Fruit fly (Drosophila melanogaster) whole organism, adult: ENCODE data around the gene CG15252.

Experiments used
- CG11617 ChIP-seq: fragments of 200-800 bp; sonication (Bioruptor generic); optimal IDR thresholded peaks from 2 replicates; lab custom pipeline; 2017; ENCODE audit warnings: mild to moderate bottlenecking, missing biosample characterization, missing genetic modification reagents, missing genetic modification characterization
- CG12768 ChIP-seq: fragments of 200-800 bp; sonication (Bioruptor generic); optimal IDR thresholded peaks from 2 replicates; lab custom pipeline; 2017; ENCODE audit warnings: missing biosample characterization, missing genetic modification characterization, mild to moderate bottlenecking, moderate library complexity, missing genetic modification reagents
- CG14711 ChIP-seq: fragments of 200-800 bp; sonication (Bioruptor generic); optimal IDR thresholded peaks from 2 replicates; lab custom pipeline; 2018; ENCODE audit warnings: missing biosample characterization, mild to moderate bottlenecking, missing genetic modification characterization, moderate library complexity
- CG1620 ChIP-seq: fragments of 200-800 bp; sonication (Bioruptor generic); optimal IDR thresholded peaks from 2 replicates; lab custom pipeline; 2016; ENCODE audit warnings: missing biosample characterization, missing genetic modification characterization
- CG33017 ChIP-seq: fragments of 200-800 bp; sonication (Bioruptor generic); optimal IDR thresholded peaks from 2 replicates; lab custom pipeline; 2018; ENCODE audit warnings: missing biosample characterization, mild to moderate bottlenecking, missing genetic modification characterization, moderate library complexity
- CG5204 ChIP-seq: fragments of 200-800 bp; sonication (Bioruptor generic); optimal IDR thresholded peaks from 2 replicates; lab custom pipeline; 2016; ENCODE audit warnings: missing biosample characterization, missing genetic modification characterization
- CG7045 ChIP-seq: fragments of 200-800 bp; sonication (Bioruptor generic); optimal IDR thresholded peaks from 2 replicates; lab custom pipeline; 2017; ENCODE audit warnings: missing biosample characterization, mild to moderate bottlenecking, missing genetic modification characterization
- CG7101 ChIP-seq: fragments of 200-800 bp; sonication (Bioruptor generic); optimal IDR thresholded peaks from 2 replicates; lab custom pipeline; 2018; ENCODE audit warnings: missing biosample characterization, mild to moderate bottlenecking, missing genetic modification characterization, moderate library complexity
- Clk ChIP-seq: fragments of 200-800 bp; sonication (Bioruptor generic); optimal IDR thresholded peaks from 2 replicates; lab custom pipeline; 2017; ENCODE audit warnings: missing biosample characterization, missing genetic modification characterization
- Crg-1 ChIP-seq: fragments of 200-800 bp; sonication (Bioruptor generic); optimal IDR thresholded peaks from 2 replicates; lab custom pipeline; 2016; ENCODE audit warnings: missing biosample characterization, missing genetic modification characterization
- Hr96 ChIP-seq: fragments of 200-800 bp; sonication (Bioruptor generic); optimal IDR thresholded peaks from 2 replicates; lab custom pipeline; 2016; ENCODE audit warnings: missing biosample characterization, missing genetic modification characterization
- Mnt ChIP-seq: fragments of 200-800 bp; sonication (Bioruptor generic); optimal IDR thresholded peaks from 2 replicates; lab custom pipeline; 2016; ENCODE audit warnings: missing biosample characterization, mild to moderate bottlenecking, missing genetic modification characterization
- bab1 ChIP-seq: fragments of 200-800 bp; sonication (Bioruptor generic); optimal IDR thresholded peaks from 3 replicates; lab custom pipeline; 2019; ENCODE audit warnings: missing biosample characterization, mild to moderate bottlenecking, missing genetic modification characterization, moderate library complexity
- cic ChIP-seq: fragments of 200-800 bp; sonication (Bioruptor generic); optimal IDR thresholded peaks from 2 replicates; lab custom pipeline; 2017; ENCODE audit warnings: missing biosample characterization, mild to moderate bottlenecking, missing genetic modification characterization, moderate library complexity
- cnc ChIP-seq, 2 experiments: fragments of >200 bp; optimal IDR thresholded peaks; 2 replicates each; lab custom pipeline; 2017
- kay ChIP-seq: fragments of 200-800 bp; sonication (Bioruptor generic); peaks from one replicate; lab custom pipeline; 2016; ENCODE audit warnings: missing biosample characterization, missing genetic modification characterization, borderline replicate concordance
- ovo ChIP-seq: fragments of 200-800 bp; sonication (Bioruptor generic); optimal IDR thresholded peaks from 2 replicates; lab custom pipeline; 2016; ENCODE audit warnings: missing biosample characterization, missing genetic modification characterization
- pad ChIP-seq: fragments of 200-800 bp; sonication (Bioruptor generic); optimal IDR thresholded peaks from 3 replicates; lab custom pipeline; 2017; ENCODE audit warnings: missing biosample characterization, missing genetic modification characterization, mild to moderate bottlenecking, moderate library complexity, missing genetic modification reagents
- tj ChIP-seq: fragments of 200-800 bp; sonication (Bioruptor generic); optimal IDR thresholded peaks from 3 replicates; lab custom pipeline; 2017; ENCODE audit warnings: missing biosample characterization, mild to moderate bottlenecking, missing genetic modification characterization, moderate library complexity
- toe ChIP-seq: fragments of 200-800 bp; sonication (Bioruptor generic); optimal IDR thresholded peaks from 2 replicates; lab custom pipeline; 2016; ENCODE audit warnings: missing biosample characterization, missing genetic modification characterization

CG15252 gene

DNA sequence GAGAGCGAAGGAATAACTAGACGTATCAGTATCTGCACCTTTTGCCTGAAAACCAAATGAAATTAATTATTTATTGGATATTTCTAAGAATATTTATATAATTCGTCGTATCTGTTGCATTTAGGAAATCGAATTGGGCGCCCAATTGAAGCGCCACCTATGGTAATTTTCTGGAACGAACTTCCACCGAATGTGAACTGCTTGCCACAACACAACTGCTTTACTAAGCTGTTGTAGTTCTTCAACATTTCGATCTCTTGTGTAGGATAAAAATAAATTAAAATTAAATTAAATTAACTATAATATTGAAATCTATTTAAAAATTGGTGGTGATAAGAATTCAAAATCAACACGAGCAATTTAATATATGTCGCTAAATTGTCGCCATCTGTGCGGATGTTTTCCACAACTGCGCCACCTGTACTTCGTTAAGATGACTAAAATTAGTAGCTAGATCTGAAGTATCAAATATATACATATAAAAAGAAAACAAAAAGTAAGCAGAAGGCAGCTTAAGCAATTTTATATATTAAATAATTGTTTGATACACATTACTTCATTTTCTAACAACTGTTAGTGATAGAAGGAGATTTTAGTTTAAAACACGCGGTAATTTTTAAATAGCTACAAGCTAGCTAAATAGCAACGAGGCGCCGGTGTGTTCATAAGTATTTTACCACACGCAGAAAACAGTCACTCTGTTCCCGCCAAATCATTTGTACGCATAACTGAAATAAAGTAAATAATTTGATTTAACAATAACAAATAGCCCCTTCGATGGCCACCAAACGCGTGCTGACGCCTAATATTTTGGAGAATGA is 29.6 kb upstream of the CG15252 start, which contains the start of gene Dna2:
Gene Dna2, plus strand, starts transcription at position 688 of the 821 bp plus-strand sequence.
- no peak for TF ChIP-seq CG7045 (GFP tag; lab: Kevin White, UChicago)
- peak; percentile 0 for TF ChIP-seq pad (GFP tag; lab: Kevin White, UChicago)
- TF ChIP-seq Hr96 = peak; percentile 18
- no peak for TF ChIP-seq cnc (optimal IDR thresholded peaks at IDR 0.05; lab: Kevin White, UChicago)
- no peak for TF ChIP-seq CG14711 (tag; lab: Kevin White, UChicago)
- no peak for TF ChIP-seq bab1 (GFP tag; lab: Kevin White, UChicago)
- no peak for TF ChIP-seq CG11617 (GFP tag; lab: Kevin White, UChicago)
- TF ChIP-seq kay = no peak
- peak; percentile 12 for TF ChIP-seq Crg-1

dm6 chrX:10008576-10009260 is 28.4 kb upstream of the CG15252 start, which contains the start of gene CG33557:
Gene CG33557 (plus strand): TSS chrX:10009210.
- TF ChIP-seq pad (GFP tag; lab: Kevin White, UChicago) (no peak), bab1 (GFP tag; lab: Kevin White, UChicago) (no peak), tj (GFP tag; lab: Kevin White, UChicago) (no peak), ovo (no peak), toe (no peak), Hr96 (no peak), CG7101 (no peak), CG12768 (no peak), CG14711 (tag; lab: Kevin White, UChicago) (no peak), CG33017 (no peak), Crg-1 (no peak), CG5204 (GFP tag; lab: Kevin White, UChicago) (no peak), cnc (optimal IDR thresholded peaks at IDR 0.05; lab: Kevin White, UChicago) (no peak), kay (no peak), Clk (GFP tag; lab: Kevin White, UChicago) (no peak), CG11617 (GFP tag; lab: Kevin White, UChicago) (no peak), CG7045 (GFP tag; lab: Kevin White, UChicago) (no peak), Mnt (no peak), cic (GFP tag; lab: Kevin White, UChicago) (no peak)

DNA sequence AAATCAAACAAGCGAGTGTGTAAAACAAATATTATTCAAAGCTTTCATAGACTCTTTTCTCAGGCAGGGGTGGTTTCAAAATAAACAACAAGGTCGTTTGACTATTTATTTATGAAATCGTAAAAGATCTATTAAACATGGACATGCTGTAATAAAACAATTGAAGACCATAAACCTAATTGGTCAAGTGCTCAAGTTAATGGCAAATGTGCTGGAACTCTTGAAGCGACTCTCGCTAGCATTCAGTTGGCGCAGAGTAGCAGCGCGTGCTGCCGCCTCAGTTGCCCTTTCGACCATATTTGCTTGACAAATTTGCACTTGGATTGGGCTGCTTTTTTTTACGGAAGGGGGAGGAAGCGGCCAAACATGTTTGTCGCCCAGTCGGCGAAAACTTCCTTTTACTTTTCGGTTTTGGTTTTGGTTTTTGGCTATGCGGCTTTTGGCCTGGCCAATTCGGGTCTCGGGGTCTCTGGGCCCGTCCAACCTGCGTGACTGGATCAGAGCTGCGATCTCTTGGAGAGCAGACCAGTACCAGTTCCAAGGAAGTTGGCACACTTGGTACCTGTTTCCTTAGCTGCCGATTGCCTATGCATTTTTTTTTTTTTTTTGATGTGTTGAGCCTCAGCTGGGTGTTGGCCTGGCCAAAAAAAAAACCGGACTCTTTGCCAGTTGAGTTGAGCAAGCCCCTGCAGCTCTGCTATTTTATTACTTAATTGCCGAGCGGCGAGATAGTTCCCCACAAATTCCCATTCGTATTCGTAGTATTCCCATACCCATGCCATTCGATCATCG is 13.3 kb upstream of the CG15252 start:
- no peak for TF ChIP-seq cnc (optimal IDR thresholded peaks at IDR 0.05; lab: Kevin White, UChicago)
- TF ChIP-seq CG11617 (GFP tag; lab: Kevin White, UChicago) = no peak

dm6 chrX:9992934-9993333 is 12.6 kb upstream of the CG15252 start:
- TF ChIP-seq Clk (GFP tag; lab: Kevin White, UChicago) (no peak), tj (GFP tag; lab: Kevin White, UChicago) (no peak), pad (GFP tag; lab: Kevin White, UChicago) (no peak), CG14711 (tag; lab: Kevin White, UChicago) (no peak), CG7101 (no peak), CG7045 (GFP tag; lab: Kevin White, UChicago) (no peak), Mnt (no peak), kay (no peak), cic (GFP tag; lab: Kevin White, UChicago) (no peak), Hr96 (no peak), ovo (no peak)

DNA sequence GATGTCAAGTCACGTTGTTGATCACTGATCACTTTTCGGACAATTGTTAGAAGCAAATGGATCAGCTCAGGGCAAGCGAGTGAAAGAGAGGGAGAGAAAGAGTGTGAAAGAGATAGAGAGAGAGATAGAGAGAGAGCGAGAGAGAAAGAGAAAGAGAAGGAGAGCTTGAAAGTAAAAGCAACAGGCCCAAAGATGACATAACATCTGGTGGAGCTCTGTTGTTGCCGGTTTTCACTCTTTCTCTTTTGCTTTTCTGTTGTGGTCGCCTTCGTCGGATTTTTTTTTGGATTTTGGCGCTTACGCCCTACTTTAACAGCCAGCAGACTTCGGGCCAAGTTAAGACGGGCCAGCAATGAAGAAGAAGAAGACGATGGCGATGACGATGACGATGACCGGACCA is 10.6 kb upstream of the CG15252 start:
- no peak for TF ChIP-seq bab1 (GFP tag; lab: Kevin White, UChicago)

- TF ChIP-seq kay = no peak
- TF ChIP-seq Crg-1 = no peak
- TF ChIP-seq CG33017 = no peak
- no peak for TF ChIP-seq CG7045 (GFP tag; lab: Kevin White, UChicago)
- no peak for TF ChIP-seq pad (GFP tag; lab: Kevin White, UChicago)
- no peak for TF ChIP-seq CG1620 (GFP tag; lab: Kevin White, UChicago)
- no peak for TF ChIP-seq CG14711 (tag; lab: Kevin White, UChicago)
- TF ChIP-seq Hr96 = no peak
- TF ChIP-seq toe = no peak
- no peak for TF ChIP-seq cic (GFP tag; lab: Kevin White, UChicago)
- TF ChIP-seq CG12768 = no peak
- no peak for TF ChIP-seq CG5204 (GFP tag; lab: Kevin White, UChicago)
- no peak for TF ChIP-seq cnc (optimal IDR thresholded peaks at IDR 0.05; lab: Kevin White, UChicago)
- no peak for TF ChIP-seq bab1 (GFP tag; lab: Kevin White, UChicago)
- TF ChIP-seq tj (GFP tag; lab: Kevin White, UChicago) = no peak
- TF ChIP-seq Mnt = no peak
- no peak for TF ChIP-seq Clk (GFP tag; lab: Kevin White, UChicago)
- TF ChIP-seq CG7101 = no peak
- TF ChIP-seq CG11617 (GFP tag; lab: Kevin White, UChicago) = no peak
- TF ChIP-seq ovo = no peak
Measured at dm6 chrX:9989154-9989787, 8.9 kb upstream of the CG15252 start, which contains the start of gene CG32694. Gene CG32694 (plus strand): TSS chrX:9989690.
